Worm (Caenorhabditis elegans): ENCODE data around the gene F49E12.12.

- no peak for TF ChIP-seq fkh-10 (GFP tag; optimal IDR thresholded peaks at IDR 0.05)
- no peak for TF ChIP-seq nhr-67 (tag; optimal IDR thresholded peaks at IDR 0.05)
- no peak for TF ChIP-seq fos-1 (tag; optimal IDR thresholded peaks at IDR 0.05)
- no peak for TF ChIP-seq ama-1 (optimal IDR thresholded peaks at IDR 0.05)
- TF ChIP-seq unc-62 (GFP tag; optimal IDR thresholded peaks at IDR 0.05): no peak
- TF ChIP-seq nhr-237 (tag; optimal IDR thresholded peaks at IDR 0.05): no peak
Measured at ce11 chrII:8358466-8358865, 22.8 kb upstream of the F49E12.12 start.
